Fruit fly (Drosophila melanogaster) whole organism, embryonic: ENCODE measurements around the gene CG43922.

Source experiments
- Asciz ChIP-seq: fragments of 200-800 bp; sonication (Bioruptor generic); optimal IDR thresholded peaks from 2 replicates; lab custom pipeline; 2017; ENCODE audit warnings: missing biosample characterization, mild to moderate bottlenecking, missing genetic modification characterization, missing genetic modification reagents
- Atf-2 ChIP-seq: fragments of 200-800 bp; sonication (Bioruptor generic); optimal IDR thresholded peaks from 2 replicates; lab custom pipeline; 2016; ENCODE audit warnings: missing biosample characterization, missing genetic modification characterization
- Atf3 ChIP-seq: fragments of 200-800 bp; sonication (Bioruptor generic); optimal IDR thresholded peaks from 3 replicates; lab custom pipeline; 2016; ENCODE audit warnings: missing biosample characterization, missing genetic modification characterization
- Awh ChIP-seq: fragments of 200-800 bp; sonication (Bioruptor generic); IDR thresholded peaks from 2 replicates; pipeline ENCODE4, ENCODE4 v1.3.6; 2022; ENCODE audit warnings: missing biosample characterization, missing genetic modification characterization
- Bdp1 ChIP-seq: fragments of 200-800 bp; sonication (Bioruptor generic); optimal IDR thresholded peaks from 3 replicates; lab custom pipeline; 2016; ENCODE audit warnings: missing biosample characterization, missing genetic modification characterization
- C15 ChIP-seq: fragments of 200-800 bp; sonication (Bioruptor generic); IDR thresholded peaks from 3 replicates; pipeline ENCODE4 v1.3.6; 2022; ENCODE audit warnings: missing biosample characterization, missing genetic modification characterization
- CG10209 ChIP-seq: fragments of 200-800 bp; sonication (Bioruptor generic); optimal IDR thresholded peaks from 3 replicates; lab custom pipeline; 2017; ENCODE audit warnings: missing biosample characterization, mild to moderate bottlenecking, missing genetic modification characterization, missing genetic modification reagents
- CG10274 ChIP-seq: fragments of 200-800 bp; sonication (Bioruptor generic); optimal IDR thresholded peaks from 3 replicates; lab custom pipeline; 2017; ENCODE audit warnings: missing biosample characterization, mild to moderate bottlenecking, missing genetic modification characterization
- CG12104 ChIP-seq: fragments of 200-800 bp; sonication (Bioruptor generic); optimal IDR thresholded peaks from 3 replicates; lab custom pipeline; 2016; ENCODE audit warnings: missing biosample characterization, missing genetic modification characterization
- CG12659 ChIP-seq: fragments of 200-800 bp; sonication (Bioruptor generic); optimal IDR thresholded peaks from 3 replicates; lab custom pipeline; 2017; ENCODE audit warnings: mild to moderate bottlenecking, missing biosample characterization, missing genetic modification reagents, missing genetic modification characterization
- CG12769 ChIP-seq: fragments of 200-800 bp; sonication (Bioruptor generic); optimal IDR thresholded peaks from 2 replicates; lab custom pipeline; 2019; ENCODE audit warnings: missing biosample characterization, mild to moderate bottlenecking, missing genetic modification characterization, moderate library complexity
- CG15011 ChIP-seq: fragments of 200-800 bp; sonication (Bioruptor generic); optimal IDR thresholded peaks from 3 replicates; lab custom pipeline; 2018; ENCODE audit warnings: missing biosample characterization, mild to moderate bottlenecking, missing genetic modification characterization
- CG15514 ChIP-seq: fragments of 200-800 bp; sonication (Bioruptor generic); optimal IDR thresholded peaks from 3 replicates; lab custom pipeline; 2017; ENCODE audit warnings: missing biosample characterization, missing genetic modification characterization, mild to moderate bottlenecking, moderate library complexity, missing genetic modification reagents
- CG1602 ChIP-seq: fragments of 200-800 bp; sonication (Bioruptor generic); optimal IDR thresholded peaks from 3 replicates; lab custom pipeline; 2016; ENCODE audit warnings: missing biosample characterization, missing genetic modification characterization
- CG17359 ChIP-seq: fragments of 200-800 bp; sonication (Bioruptor generic); optimal IDR thresholded peaks from 3 replicates; lab custom pipeline; 2018; ENCODE audit warnings: missing biosample characterization, mild to moderate bottlenecking, missing genetic modification characterization, moderate library complexity
- CG1832 ChIP-seq: fragments of 200-800 bp; sonication (Bioruptor generic); optimal IDR thresholded peaks from 2 replicates; lab custom pipeline; 2017; ENCODE audit warnings: missing biosample characterization, mild to moderate bottlenecking, missing genetic modification characterization, inconsistent platforms
- CG31365 ChIP-seq: fragments of 200-800 bp; sonication (Bioruptor generic); optimal IDR thresholded peaks from 2 replicates; lab custom pipeline; 2018; ENCODE audit warnings: missing biosample characterization, mild to moderate bottlenecking, missing genetic modification characterization
- CG3407 ChIP-seq: fragments of 200-800 bp; sonication (Bioruptor generic); optimal IDR thresholded peaks from 2 replicates; lab custom pipeline; 2018; ENCODE audit warnings: missing biosample characterization, mild to moderate bottlenecking, missing genetic modification characterization
- CG4404 ChIP-seq: fragments of 200-800 bp; sonication (Bioruptor generic); IDR thresholded peaks from 2 replicates; pipeline ENCODE4 v1.3.6; 2022; ENCODE audit warnings: missing biosample characterization, missing genetic modification characterization
- CG6813 ChIP-seq: fragments of 200-800 bp; sonication (Bioruptor generic); optimal IDR thresholded peaks from 2 replicates; lab custom pipeline; 2017; ENCODE audit warnings: missing biosample characterization, missing genetic modification characterization, mild to moderate bottlenecking, moderate library complexity, missing genetic modification reagents
- CG7839 ChIP-seq: fragments of 200-800 bp; sonication (Bioruptor generic); optimal IDR thresholded peaks from 3 replicates; lab custom pipeline; 2018; ENCODE audit warnings: missing biosample characterization, mild to moderate bottlenecking, missing genetic modification characterization, moderate library complexity
- CG8765 ChIP-seq: fragments of 200-800 bp; sonication (Bioruptor generic); IDR thresholded peaks from 2 replicates; pipeline ENCODE4 v1.3.6; 2022; ENCODE audit warnings: missing biosample characterization, missing genetic modification characterization
- CG9437 ChIP-seq: fragments of 200-800 bp; sonication (Bioruptor generic); optimal IDR thresholded peaks from 2 replicates; lab custom pipeline; 2018; ENCODE audit warnings: missing biosample characterization, mild to moderate bottlenecking, missing genetic modification characterization
- Dfd ChIP-seq, 2 experiments: fragments of >200 bp; optimal IDR thresholded peaks; 2 replicates each; lab custom pipeline; 2017; ENCODE audit warnings: missing biosample characterization in 2 of 2, missing genetic modification characterization in 2 of 2
- Doc2 ChIP-seq: fragments of 200-800 bp; sonication (Bioruptor generic); IDR thresholded peaks from 2 replicates; pipeline ENCODE4 v1.3.6; 2022; ENCODE audit warnings: missing biosample characterization, missing genetic modification characterization
- Doc3 ChIP-seq: fragments of 200-800 bp; sonication (Bioruptor generic); IDR thresholded peaks from 3 replicates; pipeline ENCODE4 v1.3.6; 2022; ENCODE audit warnings: missing biosample characterization, missing genetic modification characterization; ENCODE audit not compliant: partially characterized antibody
- Ets97D ChIP-seq: fragments of 200-800 bp; sonication (Bioruptor generic); optimal IDR thresholded peaks from 3 replicates; lab custom pipeline; 2016; ENCODE audit warnings: missing biosample characterization, missing genetic modification characterization
- H15 ChIP-seq: fragments of 200-800 bp; sonication (Bioruptor generic); IDR thresholded peaks from 3 replicates; pipeline ENCODE4 v1.3.6; 2022; ENCODE audit warnings: missing biosample characterization, missing genetic modification characterization
- Neu2 ChIP-seq: fragments of 200-800 bp; sonication (Bioruptor generic); optimal IDR thresholded peaks from 3 replicates; lab custom pipeline; 2016; ENCODE audit warnings: missing biosample characterization, missing genetic modification characterization, borderline replicate concordance
- Nf-YA ChIP-seq: fragments of 200-800 bp; sonication (Bioruptor generic); IDR thresholded peaks from 2 replicates; pipeline ENCODE4 v1.3.6; 2022; ENCODE audit warnings: missing biosample characterization, missing genetic modification characterization
- PHDP ChIP-seq: fragments of 200-800 bp; sonication (Bioruptor generic); optimal IDR thresholded peaks from 3 replicates; lab custom pipeline; 2018; ENCODE audit warnings: missing biosample characterization, mild to moderate bottlenecking, missing genetic modification characterization, moderate library complexity
- Scr ChIP-seq: fragments of 200-800 bp; sonication (Bioruptor generic); IDR thresholded peaks from 2 replicates; pipeline ENCODE4 v1.3.6; 2022; ENCODE audit warnings: missing biosample characterization, missing genetic modification characterization; ENCODE audit not compliant: partially characterized antibody
- Sin3A ChIP-seq: fragments of >200 bp; optimal IDR thresholded peaks from 2 replicates; lab custom pipeline; 2018
- Six4 ChIP-seq: fragments of 200-800 bp; sonication (Bioruptor generic); optimal IDR thresholded peaks from 2 replicates; lab custom pipeline; 2016; ENCODE audit warnings: missing biosample characterization, missing genetic modification characterization
- ash1 ChIP-seq: fragments of 200-800 bp; sonication (Bioruptor generic); optimal IDR thresholded peaks from 2 replicates; lab custom pipeline; 2018; ENCODE audit warnings: missing biosample characterization, mild to moderate bottlenecking, missing genetic modification characterization
- exex ChIP-seq: fragments of 200-800 bp; sonication (Bioruptor generic); optimal IDR thresholded peaks from 4 replicates; lab custom pipeline; 2018; ENCODE audit warnings: missing biosample characterization, mild to moderate bottlenecking, missing genetic modification characterization, moderate library complexity
- fd64A ChIP-seq: fragments of 200-800 bp; sonication (Bioruptor generic); optimal IDR thresholded peaks from 3 replicates; lab custom pipeline; 2018; ENCODE audit warnings: missing biosample characterization, mild to moderate bottlenecking, missing genetic modification characterization
- gem ChIP-seq: fragments of 200-800 bp; sonication (Bioruptor generic); optimal IDR thresholded peaks from 2 replicates; lab custom pipeline; 2019; ENCODE audit warnings: missing biosample characterization, mild to moderate bottlenecking, missing genetic modification characterization, moderate library complexity
- hb ChIP-seq: fragments of 200-800 bp; sonication (Bioruptor generic); IDR thresholded peaks from 3 replicates; pipeline ENCODE4 v1.3.6; 2022; ENCODE audit warnings: missing biosample characterization, missing genetic modification characterization; ENCODE audit not compliant: partially characterized antibody
- lilli ChIP-seq: fragments of 200-800 bp; sonication (Bioruptor generic); optimal IDR thresholded peaks from 3 replicates; lab custom pipeline; 2016; ENCODE audit warnings: missing biosample characterization, missing genetic modification characterization
- otp ChIP-seq: fragments of 200-800 bp; sonication (Bioruptor generic); IDR thresholded peaks from 3 replicates; pipeline ENCODE4, ENCODE4 v1.3.6; 2022; ENCODE audit warnings: missing biosample characterization, missing genetic modification characterization
- pita ChIP-seq: fragments of 200-800 bp; sonication (Bioruptor generic); optimal IDR thresholded peaks from 2 replicates; lab custom pipeline; 2017; ENCODE audit warnings: missing biosample characterization, mild to moderate bottlenecking, missing genetic modification characterization
- pnt ChIP-seq: fragments of 200-800 bp; sonication (Bioruptor generic); optimal IDR thresholded peaks from 3 replicates; lab custom pipeline; 2016; ENCODE audit warnings: missing biosample characterization, missing genetic modification characterization
- repo ChIP-seq: fragments of 200-800 bp; sonication (Bioruptor generic); optimal IDR thresholded peaks from 2 replicates; lab custom pipeline; 2016; ENCODE audit warnings: missing biosample characterization, missing genetic modification characterization
- sens ChIP-seq: fragments of 200-800 bp; sonication (Bioruptor generic); peaks from one replicate; lab custom pipeline; 2016; ENCODE audit warnings: missing biosample characterization, missing genetic modification characterization
- sim ChIP-seq: fragments of 200-800 bp; sonication (Bioruptor generic); IDR thresholded peaks from 2 replicates; pipeline ENCODE4 v1.3.6; 2022; ENCODE audit warnings: missing biosample characterization, missing genetic modification characterization
- tgo ChIP-seq: fragments of 200-800 bp; sonication (Bioruptor generic); IDR thresholded peaks from 3 replicates; pipeline ENCODE4 v1.3.6; 2022; ENCODE audit warnings: missing biosample characterization, missing genetic modification characterization
- tin ChIP-seq: fragments of 200-800 bp; sonication (Bioruptor generic); optimal IDR thresholded peaks from 3 replicates; lab custom pipeline; 2016; ENCODE audit warnings: missing biosample characterization, missing genetic modification characterization
- trem ChIP-seq: fragments of 200-800 bp; optimal IDR thresholded peaks from 3 replicates; lab custom pipeline; 2019; ENCODE audit warnings: missing biosample characterization, mild to moderate bottlenecking, missing genetic modification characterization, moderate library complexity
- vfl ChIP-seq: fragments of 200-800 bp; sonication (Bioruptor generic); optimal IDR thresholded peaks from 2 replicates; lab custom pipeline; 2016; ENCODE audit warnings: missing biosample characterization, missing genetic modification characterization
- vnd ChIP-seq: fragments of 200-800 bp; sonication (Bioruptor generic); IDR thresholded peaks from 3 replicates; pipeline ENCODE4 v1.3.6; 2022; ENCODE audit warnings: missing biosample characterization, missing genetic modification characterization; ENCODE audit not compliant: partially characterized antibody

CG43922 gene

dm6 chr2L:6351809-6352182, 43.2 kb upstream of the CG43922 start (continued):
- peak; percentile 84 for TF ChIP-seq CG17359 (tag; lab: Kevin White, UChicago)
- TF ChIP-seq Scr (GFP tag; lab: Robert Waterston, UW): no peak; the same call in 1 of the 2 replicates
- peak; percentile 86 for TF ChIP-seq CG4404 (GFP tag; lab: Robert Waterston, UW)
- peak; percentile 88 for TF ChIP-seq tgo (GFP tag; lab: Robert Waterston, UW)
- peak; percentile 64 for TF ChIP-seq CG10274 (GFP tag; lab: Kevin White, UChicago)
- TF ChIP-seq trem: peak; percentile 16
- TF ChIP-seq gem (tag; lab: Kevin White, UChicago): peak; percentile 92
- TF ChIP-seq tin: peak; percentile 81
- TF ChIP-seq Nf-YA (GFP tag; lab: Robert Waterston, UW): peak; percentile 39; the same call in 1 of the 2 replicates
- no peak for TF ChIP-seq Awh (GFP tag; lab: Robert Waterston, UW)
- peak; percentile 85 for TF ChIP-seq CG12769 (tag; lab: Kevin White, UChicago)
- peak; percentile 94 for TF ChIP-seq sens (GFP tag; lab: Kevin White, UChicago)
- peak; percentile 3 for TF ChIP-seq fd64A (GFP tag; lab: Kevin White, UChicago)
- TF ChIP-seq CG12104 (GFP tag; lab: Kevin White, UChicago): peak; percentile 73
- peak; percentile 73; the same call in 2 of the 3 replicates for TF ChIP-seq H15 (GFP tag; lab: Robert Waterston, UW)
- peak; percentile 63 for TF ChIP-seq Doc2 (GFP tag; lab: Robert Waterston, UW)
- TF ChIP-seq CG9437 (GFP tag; lab: Kevin White, UChicago): peak; percentile 27
- no peak for TF ChIP-seq CG1832 (GFP tag; lab: Kevin White, UChicago)
- peak; percentile 82 for TF ChIP-seq CG10209 (GFP tag; lab: Kevin White, UChicago)
- no peak for TF ChIP-seq pita
- peak; percentile 87 for TF ChIP-seq CG12659 (GFP tag; lab: Kevin White, UChicago)
- TF ChIP-seq Bdp1 (GFP tag; lab: Kevin White, UChicago): peak; percentile 57
- no peak for TF ChIP-seq ash1 (GFP tag; lab: Kevin White, UChicago)
- TF ChIP-seq C15 (GFP tag; lab: Robert Waterston, UW): peak; percentile 65; the same call in 1 of the 3 replicates
- TF ChIP-seq Neu2 (GFP tag; lab: Kevin White, UChicago): no peak
- TF ChIP-seq otp (GFP tag; lab: Robert Waterston, UW): peak; percentile 47; the same call in 1 of the 3 replicates
- peak; percentile 73 for TF ChIP-seq CG15514 (GFP tag; lab: Kevin White, UChicago)
- peak; percentile 56 for TF ChIP-seq Atf3 (GFP tag; lab: Kevin White, UChicago)
- TF ChIP-seq Dfd (GFP tag; optimal IDR thresholded peaks at IDR 0.05; lab: Kevin White, UChicago): no peak
- peak; percentile 42 for TF ChIP-seq Atf-2 (GFP tag; lab: Kevin White, UChicago)
- TF ChIP-seq pnt (GFP tag; lab: Kevin White, UChicago): peak; percentile 65
- peak; percentile 89 for TF ChIP-seq lilli (GFP tag; lab: Kevin White, UChicago)
- peak; percentile 55; the same call in 1 of the 2 replicates for TF ChIP-seq CG8765 (GFP tag; lab: Robert Waterston, UW)
- TF ChIP-seq Sin3A: no peak
- TF ChIP-seq CG6813 (GFP tag; lab: Kevin White, UChicago): peak; percentile 69
- TF ChIP-seq Asciz (GFP tag; lab: Kevin White, UChicago): peak; percentile 45
- peak; percentile 84 for TF ChIP-seq CG15011
- TF ChIP-seq repo (GFP tag; lab: Kevin White, UChicago): peak; percentile 65
- TF ChIP-seq Doc3: no peak
- peak; percentile 77 for TF ChIP-seq CG1602 (GFP tag; lab: Kevin White, UChicago)
- TF ChIP-seq Ets97D: peak; percentile 29
- TF ChIP-seq vnd (GFP tag; lab: Robert Waterston, UW): no peak
- peak; percentile 45 for TF ChIP-seq CG3407 (GFP tag; lab: Kevin White, UChicago)
- TF ChIP-seq PHDP (tag; lab: Kevin White, UChicago): peak; percentile 83
- peak; percentile 53 for TF ChIP-seq Six4
- TF ChIP-seq vfl: peak; percentile 79
- peak; percentile 84 for TF ChIP-seq exex
- peak; percentile 95 for TF ChIP-seq CG7839 (tag; lab: Kevin White, UChicago)
- peak; percentile 14 for TF ChIP-seq CG31365 (tag; lab: Kevin White, UChicago)
- TF ChIP-seq sim (GFP tag; lab: Robert Waterston, UW): no peak; the same call in 1 of the 2 replicates
- TF ChIP-seq hb (GFP tag; lab: Robert Waterston, UW): no peak
